Fruit fly (Drosophila melanogaster) whole organism, embryonic: ENCODE data around the gene obst-F.

ENCODE experiments used
- Asciz ChIP-seq: fragments of 200-800 bp; sonication (Bioruptor generic); optimal IDR thresholded peaks from 2 replicates; lab custom pipeline; 2017; ENCODE audit warnings: missing biosample characterization, mild to moderate bottlenecking, missing genetic modification characterization, missing genetic modification reagents
- Blimp-1 ChIP-seq: fragments of 200-800 bp; sonication (Bioruptor generic); optimal IDR thresholded peaks from 3 replicates; lab custom pipeline; 2018; ENCODE audit warnings: missing biosample characterization, missing genetic modification characterization, mild to moderate bottlenecking, moderate library complexity, missing genetic modification reagents
- CG10543 ChIP-seq: fragments of 200-800 bp; sonication (Bioruptor generic); optimal IDR thresholded peaks from 3 replicates; lab custom pipeline; 2017; ENCODE audit warnings: missing biosample characterization, mild to moderate bottlenecking, missing genetic modification characterization, moderate library complexity
- CG10654 ChIP-seq: fragments of 200-800 bp; sonication (Bioruptor generic); optimal IDR thresholded peaks from 2 replicates; lab custom pipeline; 2016; ENCODE audit warnings: missing biosample characterization, missing genetic modification characterization
- CG11560 ChIP-seq: fragments of 200-800 bp; sonication (Bioruptor generic); IDR thresholded peaks from 3 replicates; pipeline ENCODE4 v1.3.6; 2022; ENCODE audit warnings: missing biosample characterization, missing genetic modification characterization
- CG12391 ChIP-seq: fragments of 200-800 bp; sonication (Bioruptor generic); optimal IDR thresholded peaks from 3 replicates; lab custom pipeline; 2018; ENCODE audit warnings: missing biosample characterization, mild to moderate bottlenecking, missing genetic modification characterization, moderate library complexity
- CG13775 ChIP-seq: fragments of 200-800 bp; sonication (Bioruptor generic); optimal IDR thresholded peaks from 3 replicates; lab custom pipeline; 2017; ENCODE audit warnings: missing biosample characterization, mild to moderate bottlenecking, missing genetic modification characterization
- CG14441 ChIP-seq: fragments of 200-800 bp; sonication (Bioruptor generic); IDR thresholded peaks from 2 replicates; pipeline ENCODE4 v1.3.6; 2022; ENCODE audit warnings: missing biosample characterization, missing genetic modification characterization
- CG15479 ChIP-seq: fragments of 200-800 bp; sonication (Bioruptor generic); optimal IDR thresholded peaks from 3 replicates; lab custom pipeline; 2019; ENCODE audit warnings: missing biosample characterization, mild to moderate bottlenecking, missing genetic modification characterization, moderate library complexity
- CG16813 ChIP-seq: fragments of 200-800 bp; sonication (Bioruptor generic); IDR thresholded peaks from 3 replicates; pipeline ENCODE4 v1.3.6; 2022; ENCODE audit warnings: missing biosample characterization, missing genetic modification characterization; ENCODE audit not compliant: partially characterized antibody
- CG1832 ChIP-seq: fragments of 200-800 bp; sonication (Bioruptor generic); optimal IDR thresholded peaks from 2 replicates; lab custom pipeline; 2017; ENCODE audit warnings: missing biosample characterization, mild to moderate bottlenecking, missing genetic modification characterization, inconsistent platforms
- CG18476 ChIP-seq: fragments of 200-800 bp; sonication (Bioruptor generic); optimal IDR thresholded peaks from 2 replicates; lab custom pipeline; 2016; ENCODE audit warnings: missing biosample characterization, mild to moderate bottlenecking, missing genetic modification characterization
- CG2129 ChIP-seq: fragments of 200-800 bp; sonication (Bioruptor generic); IDR thresholded peaks from 2 replicates; pipeline ENCODE4 v1.3.6; 2022; ENCODE audit warnings: missing biosample characterization, missing genetic modification characterization; ENCODE audit not compliant: partially characterized antibody
- CG31388 ChIP-seq: fragments of 200-800 bp; sonication (Bioruptor generic); optimal IDR thresholded peaks from 2 replicates; lab custom pipeline; 2016; ENCODE audit warnings: missing biosample characterization, missing genetic modification characterization
- CG33213 ChIP-seq: fragments of 200-800 bp; sonication (Bioruptor generic); optimal IDR thresholded peaks from 3 replicates; lab custom pipeline; 2016; ENCODE audit warnings: missing biosample characterization, missing genetic modification characterization
- CG3726 ChIP-seq: fragments of 200-800 bp; sonication (Bioruptor generic); IDR thresholded peaks from 3 replicates; pipeline ENCODE4, ENCODE4 v1.3.6; 2022; ENCODE audit warnings: missing biosample characterization, missing genetic modification characterization
- CG7928 ChIP-seq: fragments of 200-800 bp; sonication (Bioruptor generic); optimal IDR thresholded peaks from 2 replicates; lab custom pipeline; 2017; ENCODE audit warnings: missing biosample characterization, mild to moderate bottlenecking, missing genetic modification characterization
- CG7963 ChIP-seq: fragments of 200-800 bp; sonication (Bioruptor generic); IDR thresholded peaks from 3 replicates; pipeline ENCODE4 v1.3.6; 2022; ENCODE audit warnings: missing biosample characterization, missing genetic modification characterization; ENCODE audit not compliant: partially characterized antibody
- CG8924 ChIP-seq: fragments of 200-800 bp; optimal IDR thresholded peaks from 3 replicates; lab custom pipeline; 2019; ENCODE audit warnings: missing biosample characterization, mild to moderate bottlenecking, missing genetic modification characterization, moderate library complexity
- CG9437 ChIP-seq: fragments of 200-800 bp; sonication (Bioruptor generic); optimal IDR thresholded peaks from 2 replicates; lab custom pipeline; 2018; ENCODE audit warnings: missing biosample characterization, mild to moderate bottlenecking, missing genetic modification characterization
- CG9609 ChIP-seq: fragments of 200-800 bp; sonication (Bioruptor generic); optimal IDR thresholded peaks from 3 replicates; lab custom pipeline; 2016; ENCODE audit warnings: missing biosample characterization, missing genetic modification characterization
- CG9876 ChIP-seq: fragments of 200-800 bp; sonication (Bioruptor generic); optimal IDR thresholded peaks from 2 replicates; lab custom pipeline; 2016; ENCODE audit warnings: missing biosample characterization, missing genetic modification characterization
- CHES-1-like ChIP-seq: fragments of 200-800 bp; sonication (Bioruptor generic); optimal IDR thresholded peaks from 2 replicates; lab custom pipeline; 2016; ENCODE audit warnings: missing biosample characterization, missing genetic modification characterization
- CoRest ChIP-seq: fragments of 200-800 bp; sonication (Bioruptor generic); optimal IDR thresholded peaks from 3 replicates; lab custom pipeline; 2018; ENCODE audit warnings: missing biosample characterization, mild to moderate bottlenecking, missing genetic modification characterization, moderate library complexity
- Dll ChIP-seq: fragments of 200-800 bp; sonication (Bioruptor generic); IDR thresholded peaks from 4 replicates; pipeline ENCODE4 v1.3.6; 2022; ENCODE audit warnings: missing biosample characterization, missing genetic modification characterization; ENCODE audit not compliant: partially characterized antibody
- Fer3 ChIP-seq: fragments of 200-800 bp; sonication (Bioruptor generic); optimal IDR thresholded peaks from 2 replicates; lab custom pipeline; 2018; ENCODE audit warnings: missing biosample characterization, mild to moderate bottlenecking, missing genetic modification characterization, moderate library complexity
- HmgD ChIP-seq: fragments of 200-800 bp; sonication (Bioruptor generic); optimal IDR thresholded peaks from 3 replicates; lab custom pipeline; 2016; ENCODE audit warnings: missing biosample characterization, missing genetic modification characterization
- Hsf ChIP-seq: fragments of 200-800 bp; sonication (Bioruptor generic); optimal IDR thresholded peaks from 3 replicates; lab custom pipeline; 2016; ENCODE audit warnings: missing biosample characterization, missing genetic modification characterization
- Kr ChIP-seq: fragments of 200-800 bp; sonication (Bioruptor generic); optimal IDR thresholded peaks from 2 replicates; lab custom pipeline; 2017; ENCODE audit warnings: missing biosample characterization, mild to moderate bottlenecking, missing genetic modification characterization
- Mes4 ChIP-seq: fragments of 200-800 bp; sonication (Bioruptor generic); optimal IDR thresholded peaks from 2 replicates; lab custom pipeline; 2016; ENCODE audit warnings: missing biosample characterization, missing genetic modification characterization
- Optix ChIP-seq: fragments of 200-800 bp; sonication (Bioruptor generic); IDR thresholded peaks from 3 replicates; pipeline ENCODE4 v1.3.6; 2022; ENCODE audit warnings: missing biosample characterization, missing genetic modification characterization
- Poxn ChIP-seq: fragments of 200-800 bp; sonication (Bioruptor generic); IDR thresholded peaks from 2 replicates; pipeline ENCODE4 v1.3.6; 2022; ENCODE audit warnings: missing biosample characterization, missing genetic modification characterization
- Ptx1 ChIP-seq: fragments of 200-800 bp; sonication (Bioruptor generic); IDR thresholded peaks from 2 replicates; pipeline ENCODE4 v1.3.6; 2022; ENCODE audit warnings: missing biosample characterization, missing genetic modification characterization
- Taf1 ChIP-seq: fragments of 200-800 bp; sonication (Bioruptor generic); IDR thresholded peaks from 2 replicates; pipeline ENCODE4 v1.3.6; 2022; ENCODE audit warnings: missing biosample characterization, missing genetic modification characterization
- Tbp ChIP-seq: fragments of >200 bp; optimal IDR thresholded peaks from 2 replicates; lab custom pipeline; 2018; ENCODE audit warnings: missing biosample characterization, missing genetic modification characterization
- al ChIP-seq: fragments of 200-800 bp; sonication (Bioruptor generic); IDR thresholded peaks from 2 replicates; pipeline ENCODE4 v1.3.6; 2022; ENCODE audit warnings: missing biosample characterization, missing genetic modification characterization
- bbx ChIP-seq: fragments of 200-800 bp; sonication (Bioruptor generic); IDR thresholded peaks from 2 replicates; pipeline ENCODE4 v1.3.6; 2022; ENCODE audit warnings: missing biosample characterization, missing genetic modification characterization; ENCODE audit not compliant: partially characterized antibody
- crp ChIP-seq, 2 experiments: fragments of 200-800 bp; sonication (Bioruptor generic); optimal IDR thresholded peaks; 2 replicates in 1 of 2; 3 replicates in 1 of 2; lab custom pipeline; 2017; ENCODE audit warnings: missing biosample characterization in 2 of 2, missing genetic modification characterization in 2 of 2, mild to moderate bottlenecking in 1 of 2, moderate library complexity in 1 of 2
- ftz-f1 ChIP-seq: fragments of 200-800 bp; sonication (Bioruptor generic); optimal IDR thresholded peaks from 2 replicates; lab custom pipeline; 2016; ENCODE audit warnings: missing biosample characterization, missing genetic modification characterization
- gt ChIP-seq: fragments of 200-800 bp; sonication (Bioruptor generic); IDR thresholded peaks from 2 replicates; pipeline ENCODE4 v1.3.6; 2022; ENCODE audit warnings: missing biosample characterization, missing genetic modification characterization
- her ChIP-seq: fragments of 200-800 bp; sonication (Bioruptor generic); optimal IDR thresholded peaks from 2 replicates; lab custom pipeline; 2016; ENCODE audit warnings: missing biosample characterization, missing genetic modification characterization
- jigr1 ChIP-seq: fragments of 200-800 bp; sonication (Bioruptor generic); IDR thresholded peaks from 3 replicates; pipeline ENCODE4 v1.3.6; 2022; ENCODE audit warnings: missing biosample characterization, missing genetic modification characterization
- kni ChIP-seq: fragments of 200-800 bp; sonication (Bioruptor generic); optimal IDR thresholded peaks from 3 replicates; lab custom pipeline; 2017; ENCODE audit warnings: mild to moderate bottlenecking, missing biosample characterization, missing genetic modification reagents, missing genetic modification characterization
- nmo ChIP-seq: fragments of 200-800 bp; sonication (Bioruptor generic); optimal IDR thresholded peaks from 2 replicates; lab custom pipeline; 2018; ENCODE audit warnings: missing biosample characterization, mild to moderate bottlenecking, missing genetic modification characterization, moderate library complexity
- sd ChIP-seq: fragments of 200-800 bp; sonication (Bioruptor generic); optimal IDR thresholded peaks from 3 replicates; lab custom pipeline; 2018; ENCODE audit warnings: missing biosample characterization, mild to moderate bottlenecking, missing genetic modification characterization, moderate library complexity
- ssp ChIP-seq: fragments of 200-800 bp; sonication (Bioruptor generic); IDR thresholded peaks from 2 replicates; pipeline ENCODE4 v1.3.6; 2022; ENCODE audit warnings: missing biosample characterization, missing genetic modification characterization
- stwl ChIP-seq: fragments of 200-800 bp; sonication (Bioruptor generic); optimal IDR thresholded peaks from 3 replicates; lab custom pipeline; 2018; ENCODE audit warnings: missing biosample characterization, mild to moderate bottlenecking, missing genetic modification characterization, moderate library complexity
- tup ChIP-seq: fragments of 200-800 bp; sonication (Bioruptor generic); optimal IDR thresholded peaks from 2 replicates; lab custom pipeline; 2016; ENCODE audit warnings: missing biosample characterization, mild to moderate bottlenecking, missing genetic modification characterization, moderate library complexity

Gene obst-F

dm6 chr3L:20241987-20242982 lies 40.8 kb upstream of the obst-F start (continued):
- TF ChIP-seq CoRest (tag; lab: Kevin White, UChicago) (peak; percentile 79), CG1832 (GFP tag; lab: Kevin White, UChicago) (no peak), HmgD (GFP tag; lab: Kevin White, UChicago) (no peak), CG15479 (GFP tag; lab: Kevin White, UChicago) (no peak), Taf1 (GFP tag; lab: Robert Waterston, UW) (no peak), stwl (tag; lab: Kevin White, UChicago) (peak; percentile 7), CG10543 (GFP tag; lab: Kevin White, UChicago) (peak; percentile 67), CG13775 (peak; percentile 78), Mes4 (GFP tag; lab: Kevin White, UChicago) (no peak), jigr1 (GFP tag; lab: Robert Waterston, UW) (peak; percentile 51; the same call in 2 of the 3 replicates), CG8924 (peak; percentile 64), Dll (GFP tag; lab: Robert Waterston, UW) (peak; percentile 79), CG18476 (GFP tag; lab: Kevin White, UChicago) (peak; percentile 18), CHES-1-like (GFP tag; lab: Kevin White, UChicago) (no peak), Tbp (GFP tag; lab: Kevin White, UChicago) (no peak), gt (no peak), CG31388 (GFP tag; lab: Kevin White, UChicago) (peak; percentile 15), Kr (GFP tag; lab: Kevin White, UChicago) (no peak), CG11560 (no peak; the same call in 2 of the 3 replicates), kni (GFP tag; lab: Kevin White, UChicago) (no peak), ftz-f1 (GFP tag; lab: Kevin White, UChicago) (no peak), CG3726 (GFP tag; lab: Robert Waterston, UW) (no peak), Fer3 (tag; lab: Kevin White, UChicago) (peak; percentile 29), Hsf (GFP tag; lab: Kevin White, UChicago) (peak; percentile 25), Blimp-1 (GFP tag; lab: Kevin White, UChicago) (peak; percentile 40), sd (no peak), Asciz (GFP tag; lab: Kevin White, UChicago) (peak; percentile 56), CG2129 (GFP tag; lab: Robert Waterston, UW) (peak; percentile 51), CG9609 (no peak), CG9437 (GFP tag; lab: Kevin White, UChicago) (peak; percentile 97), bbx (peak; percentile 57), al (GFP tag; lab: Robert Waterston, UW) (peak; percentile 32; the same call in 1 of the 2 replicates), CG33213 (no peak), CG7963 (GFP tag; lab: Robert Waterston, UW) (no peak), nmo (GFP tag; lab: Kevin White, UChicago) (peak; percentile 79), Ptx1 (peak; percentile 50), crp (GFP tag; optimal IDR thresholded peaks at IDR 0.05; lab: Kevin White, UChicago) (peak in 1 of 2 experiments; percentile 28), CG12391 (tag; lab: Kevin White, UChicago) (peak; percentile 76), CG7928 (GFP tag; lab: Kevin White, UChicago) (peak; percentile 21), her (no peak), Optix (no peak), CG16813 (peak; percentile 72), CG14441 (peak; percentile 77), Poxn (GFP tag; lab: Robert Waterston, UW) (no peak), tup (GFP tag; lab: Kevin White, UChicago) (no peak), CG10654 (GFP tag; lab: Kevin White, UChicago) (peak; percentile 8), CG9876 (GFP tag; lab: Kevin White, UChicago) (no peak), ssp (peak; percentile 56)
